Fruit fly (Drosophila melanogaster): ENCODE results near the gene p130CAS.

dm6 chr3L:134868-135267 lies 17.8 kb upstream of the p130CAS start:
- no peak for TF ChIP-seq ovo (GFP tag; optimal IDR thresholded peaks at IDR 0.05)
- no peak for TF ChIP-seq Mnt (GFP tag; optimal IDR thresholded peaks at IDR 0.05)
- no peak for TF ChIP-seq CG5204 (GFP tag; optimal IDR thresholded peaks at IDR 0.05)
- no peak for TF ChIP-seq Hr96 (GFP tag; optimal IDR thresholded peaks at IDR 0.05)
- no peak for TF ChIP-seq CG1620 (GFP tag; optimal IDR thresholded peaks at IDR 0.05)
- TF ChIP-seq CG14711 (tag; optimal IDR thresholded peaks at IDR 0.05): no peak
- TF ChIP-seq Crg-1 (GFP tag; optimal IDR thresholded peaks at IDR 0.05): no peak
- TF ChIP-seq Clk (GFP tag; optimal IDR thresholded peaks at IDR 0.05): no peak
